Worm (Caenorhabditis elegans): ENCODE data around the gene spt-5.
A peak's percentile ranks its signal among the peaks of the same experiment; 100 is the strongest.

Gene spt-5

DNA sequence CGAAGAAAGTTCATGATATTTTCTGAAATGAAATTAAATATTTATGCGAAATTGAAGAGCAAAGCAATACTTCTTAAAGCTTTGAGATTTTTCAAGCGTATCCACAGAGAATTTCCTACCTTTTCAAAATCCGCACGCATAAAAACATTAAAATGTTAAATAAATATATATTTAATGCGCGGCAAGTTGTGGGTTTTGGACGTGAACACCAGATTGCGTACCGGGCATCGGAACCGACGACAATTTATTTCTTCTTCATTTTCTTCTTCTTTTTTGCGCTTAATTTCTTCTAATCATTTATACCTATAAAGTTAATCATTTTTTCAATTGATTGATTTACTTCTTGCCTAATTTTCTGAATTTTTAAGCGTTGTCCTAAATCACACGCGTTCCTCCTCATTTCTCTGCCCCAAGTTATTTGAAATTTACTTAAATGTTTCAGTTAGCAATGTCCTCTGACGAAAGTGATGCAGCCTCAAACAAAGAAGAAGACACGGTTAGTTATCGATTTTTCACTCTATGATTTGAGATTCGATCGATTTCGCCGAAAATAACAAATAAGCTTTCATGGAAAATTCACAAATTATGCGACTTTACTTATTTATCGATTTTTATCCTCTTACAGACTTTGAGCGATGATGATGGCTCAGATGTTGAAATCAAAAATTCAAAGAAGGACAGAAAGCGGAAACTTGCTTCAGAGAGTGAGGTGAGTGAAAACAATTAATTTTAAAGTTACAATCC, at the start of gene spt-5, which contains the start of gene bre-5:
TSS of gene spt-5 (plus strand) at position 443 of the 744 bp plus-strand sequence.
TSS of gene bre-5 (minus strand) at position 167 of the 744 bp plus-strand sequence.
- TF ChIP-seq elt-1 (tag; optimal IDR thresholded peaks at IDR 0.05; ENCODE audit: borderline replicate concordance, insufficient read depth) (no peak), mep-1 (tag; optimal IDR thresholded peaks at IDR 0.05) (no peak), M03D4.4 (tag; optimal IDR thresholded peaks at IDR 0.05) (peak; percentile 6), lsy-2 (tag; optimal IDR thresholded peaks at IDR 0.05) (peak; percentile 44)

DNA sequence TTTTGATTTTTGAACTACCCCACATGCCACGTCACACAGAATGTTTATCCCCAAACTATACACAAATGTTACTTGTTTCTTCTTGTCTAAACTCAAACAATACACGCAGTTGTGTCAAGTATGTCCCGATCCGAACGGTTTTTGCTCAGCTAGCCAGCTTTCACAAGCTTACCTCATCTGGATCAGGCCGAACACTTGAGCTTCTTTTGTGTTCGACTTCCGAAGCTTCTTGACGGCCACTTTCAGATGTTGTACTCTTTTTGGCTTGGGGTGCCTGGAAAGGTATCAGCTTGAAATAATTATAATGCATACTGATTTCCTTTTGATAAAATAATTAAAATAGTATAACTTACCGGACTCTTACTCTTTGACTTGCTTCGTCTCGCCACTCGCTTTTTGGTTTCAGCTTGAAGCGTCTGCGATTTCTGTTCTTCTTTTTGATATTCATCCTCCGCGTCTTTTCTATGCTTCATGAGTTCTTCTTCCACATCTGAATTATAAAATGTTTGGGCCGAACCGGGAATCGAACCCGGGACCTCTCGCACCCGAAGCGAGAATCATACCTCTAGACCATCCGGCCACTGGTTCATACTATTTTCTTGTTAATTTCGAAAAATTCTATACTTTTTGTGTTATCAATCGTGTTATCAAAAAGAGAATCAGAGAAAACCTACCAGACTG, 46.1 kb upstream of the spt-5 start:
- no peak for TF ChIP-seq nhr-2 (tag; optimal IDR thresholded peaks at IDR 0.05)
- TF ChIP-seq mab-5 (tag; optimal IDR thresholded peaks at IDR 0.05): no peak
- TF ChIP-seq nhr-12 (tag; optimal IDR thresholded peaks at IDR 0.05): no peak
- TF ChIP-seq nhr-237 (tag; optimal IDR thresholded peaks at IDR 0.05): no peak
- no peak for TF ChIP-seq elt-1 (tag; optimal IDR thresholded peaks at IDR 0.05; ENCODE audit: borderline replicate concordance, insufficient read depth)
- no peak for TF ChIP-seq ceh-39 (tag; optimal IDR thresholded peaks at IDR 0.05)
- TF ChIP-seq bed-3 (GFP tag; optimal IDR thresholded peaks at IDR 0.05): no peak
- TF ChIP-seq ztf-11 (tag; optimal IDR thresholded peaks at IDR 0.05): no peak
- TF ChIP-seq mep-1 (tag; optimal IDR thresholded peaks at IDR 0.05): no peak
- no peak for TF ChIP-seq snpc-4 (tag; optimal IDR thresholded peaks at IDR 0.05)

ce11 chrIV:12009046-12009674, 42.1 kb upstream of the spt-5 start:
- TF ChIP-seq M03D4.4 (tag; optimal IDR thresholded peaks at IDR 0.05): no peak
- TF ChIP-seq ham-2 (GFP tag; optimal IDR thresholded peaks at IDR 0.05): no peak
- no peak for TF ChIP-seq mab-5 (tag; optimal IDR thresholded peaks at IDR 0.05)
- TF ChIP-seq lsy-2 (tag; optimal IDR thresholded peaks at IDR 0.05): no peak
- TF ChIP-seq drap-1 (GFP tag; optimal IDR thresholded peaks at IDR 0.05): no peak
- TF ChIP-seq tbx-8 (GFP tag; optimal IDR thresholded peaks at IDR 0.05): no peak
- no peak for TF ChIP-seq sem-2 (GFP tag; optimal IDR thresholded peaks at IDR 0.05)
- no peak for TF ChIP-seq mls-2 (tag; optimal IDR thresholded peaks at IDR 0.05)
- TF ChIP-seq ztf-11 (tag; optimal IDR thresholded peaks at IDR 0.05): no peak
- no peak for TF ChIP-seq nhr-237 (tag; optimal IDR thresholded peaks at IDR 0.05)
- no peak for TF ChIP-seq ceh-39 (tag; optimal IDR thresholded peaks at IDR 0.05)
- TF ChIP-seq flh-1 (GFP tag; optimal IDR thresholded peaks at IDR 0.05): no peak
- no peak for TF ChIP-seq lin-32 (GFP tag; optimal IDR thresholded peaks at IDR 0.05)
- no peak for TF ChIP-seq elt-1 (tag; optimal IDR thresholded peaks at IDR 0.05; ENCODE audit: borderline replicate concordance, insufficient read depth)

ce11 chrIV:12010377-12010776, 40.9 kb upstream of the spt-5 start:
- TF ChIP-seq M03D4.4 (tag; optimal IDR thresholded peaks at IDR 0.05): peak; percentile 39
- no peak for TF ChIP-seq nhr-76 (tag; optimal IDR thresholded peaks at IDR 0.05)
- TF ChIP-seq lin-13 (tag; optimal IDR thresholded peaks at IDR 0.05): no peak
- TF ChIP-seq ces-1 (GFP tag; optimal IDR thresholded peaks at IDR 0.05): no peak
- TF ChIP-seq nhr-237 (tag; optimal IDR thresholded peaks at IDR 0.05): no peak
- peak; percentile 1 for TF ChIP-seq drap-1 (GFP tag; optimal IDR thresholded peaks at IDR 0.05)
- no peak for TF ChIP-seq ztf-11 (tag; optimal IDR thresholded peaks at IDR 0.05)
- TF ChIP-seq tbx-8 (GFP tag; optimal IDR thresholded peaks at IDR 0.05): no peak
- no peak for TF ChIP-seq nhr-28 (tag; optimal IDR thresholded peaks at IDR 0.05)
- no peak for TF ChIP-seq mep-1 (tag; optimal IDR thresholded peaks at IDR 0.05)
- no peak for TF ChIP-seq pha-4 (tag; optimal IDR thresholded peaks at IDR 0.05)
- TF ChIP-seq snpc-4 (tag; optimal IDR thresholded peaks at IDR 0.05): no peak
- no peak for TF ChIP-seq ceh-39 (tag; optimal IDR thresholded peaks at IDR 0.05)
- no peak for TF ChIP-seq mls-2 (tag; optimal IDR thresholded peaks at IDR 0.05)
- TF ChIP-seq elt-3 (tag; optimal IDR thresholded peaks at IDR 0.05): no peak
- TF ChIP-seq lsy-2 (tag; optimal IDR thresholded peaks at IDR 0.05): no peak
- TF ChIP-seq sem-2 (GFP tag; optimal IDR thresholded peaks at IDR 0.05): no peak
- TF ChIP-seq mab-5 (tag; optimal IDR thresholded peaks at IDR 0.05): no peak
- TF ChIP-seq cnd-1 (tag; optimal IDR thresholded peaks at IDR 0.05): no peak
- peak; percentile 89 for TF ChIP-seq hlh-1 (tag; optimal IDR thresholded peaks at IDR 0.05)
- TF ChIP-seq unc-39 (tag; optimal IDR thresholded peaks at IDR 0.05): no peak
- TF ChIP-seq lin-32 (GFP tag; optimal IDR thresholded peaks at IDR 0.05): no peak
- no peak for TF ChIP-seq bed-3 (GFP tag; optimal IDR thresholded peaks at IDR 0.05)
- no peak for TF ChIP-seq ceh-83 (GFP tag; optimal IDR thresholded peaks at IDR 0.05)
- peak; percentile 96 for TF ChIP-seq unc-120 (tag; optimal IDR thresholded peaks at IDR 0.05; ENCODE audit: poor library complexity, severe bottlenecking)
- TF ChIP-seq nhr-12 (tag; optimal IDR thresholded peaks at IDR 0.05): no peak
- no peak for TF ChIP-seq blmp-1 (tag; optimal IDR thresholded peaks at IDR 0.05)
- no peak for TF ChIP-seq elt-1 (tag; optimal IDR thresholded peaks at IDR 0.05; ENCODE audit: borderline replicate concordance, insufficient read depth)
- TF ChIP-seq nhr-2 (tag; optimal IDR thresholded peaks at IDR 0.05): no peak
- TF ChIP-seq zip-8 (tag; optimal IDR thresholded peaks at IDR 0.05): no peak
- peak; percentile 65 for TF ChIP-seq unc-62 (GFP tag; optimal IDR thresholded peaks at IDR 0.05)
- TF ChIP-seq flh-1 (GFP tag; optimal IDR thresholded peaks at IDR 0.05): no peak
- TF ChIP-seq sptf-1 (tag; optimal IDR thresholded peaks at IDR 0.05): no peak
- no peak for TF ChIP-seq ceh-43 (GFP tag; optimal IDR thresholded peaks at IDR 0.05)
- no peak for TF ChIP-seq ham-2 (GFP tag; optimal IDR thresholded peaks at IDR 0.05)
